Worm (Caenorhabditis elegans) whole organism, mixed stage, embryonic: Measurements from ENCODE around the gene dlhd-1.

ENCODE experiments used
- bed-3 ChIP-seq: fragments of 200-800 bp; sonication (Bioruptor generic); optimal IDR thresholded peaks from 3 replicates; lab custom pipeline; 2018; ENCODE audit warnings: mild to moderate bottlenecking, missing genetic modification characterization, moderate library complexity, missing compliant biosample characterization
- blmp-1 ChIP-seq: fragments of 150-350 bp; optimal IDR thresholded peaks from 2 replicates; lab custom pipeline; 2014; ENCODE audit warnings: missing biosample characterization, missing genetic modification characterization
- ceh-39 ChIP-seq: fragments of 150-350 bp; optimal IDR thresholded peaks from 2 replicates; lab custom pipeline; 2014; ENCODE audit warnings: missing biosample characterization, missing genetic modification characterization
- ceh-43 ChIP-seq: fragments of 200-800 bp; sonication (Bioruptor generic); optimal IDR thresholded peaks from 2 replicates; lab custom pipeline; 2018; ENCODE audit warnings: mild to moderate bottlenecking, missing genetic modification characterization, moderate library complexity, missing compliant biosample characterization
- ceh-83 ChIP-seq: fragments of 200-800 bp; sonication (Bioruptor generic); optimal IDR thresholded peaks from 2 replicates; lab custom pipeline; 2018; ENCODE audit warnings: mild to moderate bottlenecking, missing genetic modification characterization, missing compliant biosample characterization
- ces-1 ChIP-seq: fragments of 150-350 bp; optimal IDR thresholded peaks from 2 replicates; lab custom pipeline; 2014; ENCODE audit warnings: missing biosample characterization, missing genetic modification reagents, missing genetic modification characterization
- cnd-1 ChIP-seq: fragments of 200-800 bp; sonication (Bioruptor generic); optimal IDR thresholded peaks from 2 replicates; lab custom pipeline; 2018; ENCODE audit warnings: mild to moderate bottlenecking, missing genetic modification characterization, missing compliant biosample characterization
- drap-1 ChIP-seq: fragments of 200-800 bp; sonication (Bioruptor generic); optimal IDR thresholded peaks from 3 replicates; lab custom pipeline; 2018; ENCODE audit warnings: mild to moderate bottlenecking, missing genetic modification characterization, missing compliant biosample characterization
- elt-1 ChIP-seq: sonication (generic microtip); optimal IDR thresholded peaks from 2 replicates; lab custom pipeline; 2017; ENCODE audit warnings: missing genetic modification characterization, mild to moderate bottlenecking, missing compliant biosample characterization, antibody characterized with exemption, moderate library complexity, borderline replicate concordance; ENCODE audit not compliant: insufficient read depth
- flh-1 ChIP-seq: fragments of 200-800 bp; sonication (Bioruptor generic); optimal IDR thresholded peaks from 2 replicates; lab custom pipeline; 2018; ENCODE audit warnings: mild to moderate bottlenecking, missing genetic modification characterization, moderate library complexity, missing compliant biosample characterization
- ham-2 ChIP-seq: fragments of 200-800 bp; sonication (Bioruptor generic); optimal IDR thresholded peaks from 2 replicates; lab custom pipeline; 2018; ENCODE audit warnings: mild to moderate bottlenecking, missing genetic modification characterization, missing compliant biosample characterization
- lin-13 ChIP-seq: fragments of 150-350 bp; optimal IDR thresholded peaks from 2 replicates; lab custom pipeline; 2014; ENCODE audit warnings: missing biosample characterization, missing genetic modification characterization
- lin-32 ChIP-seq: fragments of 200-800 bp; sonication (Bioruptor generic); optimal IDR thresholded peaks from 2 replicates; lab custom pipeline; 2018; ENCODE audit warnings: mild to moderate bottlenecking, missing genetic modification characterization, missing compliant biosample characterization
- mab-5 ChIP-seq: fragments of 150-350 bp; optimal IDR thresholded peaks from 2 replicates; lab custom pipeline; 2014; ENCODE audit warnings: missing biosample characterization, missing genetic modification characterization
- mep-1 ChIP-seq: fragments of 150-350 bp; optimal IDR thresholded peaks from 2 replicates; lab custom pipeline; 2017; ENCODE audit warnings: missing biosample characterization, missing genetic modification reagents, missing genetic modification characterization, inconsistent platforms
- mls-2 ChIP-seq: sonication (generic microtip); optimal IDR thresholded peaks from 2 replicates; lab custom pipeline; 2016; ENCODE audit warnings: mild to moderate bottlenecking, missing genetic modification characterization, moderate library complexity, missing compliant biosample characterization
- nhr-12 ChIP-seq: fragments of 150-350 bp; optimal IDR thresholded peaks from 2 replicates; lab custom pipeline; 2014; ENCODE audit warnings: missing biosample characterization, missing genetic modification characterization
- nhr-2 ChIP-seq: fragments of 150-350 bp; optimal IDR thresholded peaks from 2 replicates; lab custom pipeline; 2014; ENCODE audit warnings: missing biosample characterization, missing genetic modification characterization
- nhr-237 ChIP-seq: fragments of 150-350 bp; optimal IDR thresholded peaks from 2 replicates; lab custom pipeline; 2014; ENCODE audit warnings: missing biosample characterization, missing genetic modification characterization
- nhr-76 ChIP-seq: sonication (generic microtip); optimal IDR thresholded peaks from 2 replicates; lab custom pipeline; 2017; ENCODE audit warnings: missing biosample characterization, missing genetic modification characterization
- pha-4 ChIP-seq: fragments of 150-350 bp; optimal IDR thresholded peaks from 2 replicates; lab custom pipeline; 2018; ENCODE audit warnings: missing biosample characterization, missing genetic modification reagents, missing genetic modification characterization
- sem-2 ChIP-seq: fragments of 200-800 bp; sonication (Bioruptor generic); optimal IDR thresholded peaks from 2 replicates; lab custom pipeline; 2018; ENCODE audit warnings: mild to moderate bottlenecking, missing genetic modification characterization, missing compliant biosample characterization
- snpc-4 ChIP-seq: fragments of 150-350 bp; optimal IDR thresholded peaks from 2 replicates; lab custom pipeline; 2014; ENCODE audit warnings: missing biosample characterization, missing genetic modification characterization
- sptf-1 ChIP-seq: sonication (generic microtip); optimal IDR thresholded peaks from 2 replicates; lab custom pipeline; 2017; ENCODE audit warnings: mild to moderate bottlenecking, missing genetic modification characterization, moderate library complexity, missing compliant biosample characterization
- unc-120 ChIP-seq: sonication (generic microtip); optimal IDR thresholded peaks from 2 replicates; lab custom pipeline; 2017; ENCODE audit warnings: missing genetic modification characterization, missing compliant biosample characterization; ENCODE audit not compliant: poor library complexity, severe bottlenecking
- unc-39 ChIP-seq: fragments of 150-350 bp; optimal IDR thresholded peaks from 2 replicates; lab custom pipeline; 2014; ENCODE audit warnings: missing biosample characterization, missing genetic modification characterization
- unc-62 ChIP-seq: fragments of 150-350 bp; optimal IDR thresholded peaks from 2 replicates; lab custom pipeline; 2014; ENCODE audit warnings: missing biosample characterization, missing genetic modification reagents, missing genetic modification characterization
- zip-8 ChIP-seq: fragments of 150-350 bp; optimal IDR thresholded peaks from 2 replicates; lab custom pipeline; 2014; ENCODE audit warnings: missing biosample characterization, missing genetic modification characterization
- ztf-11 ChIP-seq: fragments of 150-350 bp; optimal IDR thresholded peaks from 2 replicates; lab custom pipeline; 2014; ENCODE audit warnings: missing biosample characterization, missing genetic modification characterization

The dlhd-1 gene

ce11 chrII:1172080-1172575 lies at the start of gene dlhd-1:
TSS of gene dlhd-1 (minus strand) at chrII:1172130.
- TF ChIP-seq unc-120 (no peak), mep-1 (tag; lab: Kevin White, UChicago) (no peak), lin-13 (tag; lab: Kevin White, UChicago) (no peak), unc-39 (tag; lab: Kevin White, UChicago) (no peak), blmp-1 (tag; lab: Kevin White, UChicago) (no peak), flh-1 (GFP tag; lab: Kevin White, UChicago) (no peak), ceh-39 (tag; lab: Kevin White, UChicago) (no peak), nhr-2 (tag; lab: Kevin White, UChicago) (no peak), mab-5 (no peak), cnd-1 (no peak)

- no peak for TF ChIP-seq pha-4
- peak; percentile 70 for TF ChIP-seq lin-32
Observed at ce11 chrII:1217269-1217668, 45.3 kb upstream of the dlhd-1 start.

ce11 chrII:1214627-1215026 lies 42.7 kb upstream of the dlhd-1 start:
- no peak for TF ChIP-seq lin-13 (tag; lab: Kevin White, UChicago)
- TF ChIP-seq ceh-43 (GFP tag; lab: Kevin White, UChicago) = no peak
- no peak for TF ChIP-seq lin-32
- no peak for TF ChIP-seq sptf-1 (tag; lab: Kevin White, UChicago)
- TF ChIP-seq drap-1 = no peak
- peak; percentile 79 for TF ChIP-seq elt-1 (tag; lab: Kevin White, UChicago)
- TF ChIP-seq, all 35 proteins: peak for 1

ce11 chrII:1203523-1203922 lies 31.6 kb upstream of the dlhd-1 start:
- TF ChIP-seq ceh-83 = no peak
- peak; percentile 35 for TF ChIP-seq zip-8 (tag; lab: Kevin White, UChicago)

- no peak for TF ChIP-seq sem-2 (GFP tag; lab: Kevin White, UChicago)
- TF ChIP-seq ceh-39 (tag; lab: Kevin White, UChicago) = no peak
- peak; percentile 58 for TF ChIP-seq blmp-1 (tag; lab: Kevin White, UChicago)
- no peak for TF ChIP-seq mep-1 (tag; lab: Kevin White, UChicago)
- TF ChIP-seq, all 35 proteins: peak for 1
Observed at ce11 chrII:1199987-1200386, 28.1 kb upstream of the dlhd-1 start.

ce11 chrII:1197074-1197473 lies 25.1 kb upstream of the dlhd-1 start, which contains the start of gene F53A10.2:
TSS of gene F53A10.2 (plus strand) at chrII:1197374.
- TF ChIP-seq mab-5 (no peak), ceh-39 (tag; lab: Kevin White, UChicago) (no peak), mls-2 (tag; lab: Kevin White, UChicago) (no peak), ztf-11 (tag; lab: Kevin White, UChicago) (no peak), sem-2 (GFP tag; lab: Kevin White, UChicago) (no peak), bed-3 (GFP tag; lab: Kevin White, UChicago) (no peak), zip-8 (tag; lab: Kevin White, UChicago) (no peak), snpc-4 (tag; lab: Kevin White, UChicago) (no peak), unc-62 (GFP tag; lab: Kevin White, UChicago) (no peak), nhr-12 (tag; lab: Kevin White, UChicago) (no peak), flh-1 (GFP tag; lab: Kevin White, UChicago) (no peak), nhr-237 (tag; lab: Kevin White, UChicago) (no peak), ham-2 (GFP tag; lab: Kevin White, UChicago) (no peak), lin-13 (tag; lab: Kevin White, UChicago) (no peak), nhr-76 (tag; lab: Kevin White, UChicago) (no peak), sptf-1 (tag; lab: Kevin White, UChicago) (no peak), ces-1 (GFP tag; lab: Kevin White, UChicago) (no peak)
